Fruit fly (Drosophila melanogaster): ENCODE measurements around the gene CG4998.

dm6 chr3L:16303982-16304381 lies 34.8 kb upstream of the CG4998 start, which contains the start of gene CG43249:
- TF ChIP-seq tai (GFP tag; optimal IDR thresholded peaks at IDR 0.05) (no peak), usp (GFP tag; optimal IDR thresholded peaks at IDR 0.05) (no peak), pan (optimal IDR thresholded peaks at IDR 0.05) (no peak)

All from whole organism, wandering third instar larva.